Fruit fly (Drosophila melanogaster) whole organism, wandering third instar larva: ENCODE measurements around the gene CG3557.

Experiments
- CG9705 ChIP-seq: fragments of 200-800 bp; sonication (Bioruptor generic); optimal IDR thresholded peaks from 2 replicates; lab custom pipeline; 2018; ENCODE audit warnings: missing biosample characterization, mild to moderate bottlenecking, missing genetic modification characterization
- GATAd ChIP-seq: sonication (Bioruptor generic); optimal IDR thresholded peaks from 2 replicates; lab custom pipeline; 2016; ENCODE audit warnings: missing biosample characterization, missing genetic modification characterization
- Hr78 ChIP-seq: fragments of >200 bp; optimal IDR thresholded peaks from 2 replicates; lab custom pipeline; 2017; ENCODE audit warnings: missing biosample characterization, missing genetic modification characterization
- Myc ChIP-seq: fragments of >200 bp; optimal IDR thresholded peaks from 2 replicates; lab custom pipeline; 2017
- N ChIP-seq: fragments of >200 bp; optimal IDR thresholded peaks from 2 replicates; lab custom pipeline; 2018; ENCODE audit warnings: missing biosample characterization, missing external identifiers, missing genetic modification characterization
- OdsH ChIP-seq: fragments of 200-800 bp; sonication (Bioruptor generic); optimal IDR thresholded peaks from 2 replicates; lab custom pipeline; 2016; ENCODE audit warnings: missing biosample characterization, mild to moderate bottlenecking, missing genetic modification characterization
- Rel ChIP-seq, 2 experiments: fragments of 200-800 bp; sonication (Bioruptor generic) in 1 of 2; optimal IDR thresholded peaks; 2 replicates in 1 of 2; 3 replicates in 1 of 2; lab custom pipeline; 2016 to 2019; ENCODE audit warnings: mild to moderate bottlenecking in 2 of 2, missing biosample characterization in 2 of 2, missing genetic modification characterization in 2 of 2, moderate library complexity in 1 of 2
- ey ChIP-seq: fragments of 200-800 bp; sonication (Bioruptor generic); optimal IDR thresholded peaks from 2 replicates; lab custom pipeline; 2016; ENCODE audit warnings: missing biosample characterization, missing genetic modification characterization
- h ChIP-seq: fragments of 200-800 bp; sonication (Bioruptor generic); optimal IDR thresholded peaks from 3 replicates; lab custom pipeline; 2016; ENCODE audit warnings: missing biosample characterization, mild to moderate bottlenecking, missing genetic modification characterization
- lola ChIP-seq: fragments of >200 bp; optimal IDR thresholded peaks from 2 replicates; lab custom pipeline; 2017; ENCODE audit warnings: missing biosample characterization, missing genetic modification characterization
- pan ChIP-seq: fragments of >200 bp; optimal IDR thresholded peaks from 2 replicates; lab custom pipeline; 2017
- psq ChIP-seq: fragments of 200-800 bp; sonication (Bioruptor generic); optimal IDR thresholded peaks from 3 replicates; lab custom pipeline; 2017; ENCODE audit warnings: missing biosample characterization, mild to moderate bottlenecking, missing genetic modification characterization, moderate library complexity
- tai ChIP-seq: sonication (Bioruptor generic); optimal IDR thresholded peaks from 2 replicates; lab custom pipeline; 2016; ENCODE audit warnings: missing biosample characterization, missing genetic modification characterization

- TF ChIP-seq lola (GFP tag; lab: Kevin White, UChicago), result no peak
- no peak for TF ChIP-seq Hr78 (GFP tag; lab: Kevin White, UChicago)
- no peak for TF ChIP-seq Myc (lab: Kevin White, UChicago)
- peak; percentile 25 for TF ChIP-seq h (GFP tag; lab: Kevin White, UChicago)
- TF ChIP-seq N, result no peak
- no peak for TF ChIP-seq ey
- TF ChIP-seq OdsH (GFP tag; lab: Kevin White, UChicago), result no peak
- no peak for TF ChIP-seq Rel (GFP tag; optimal IDR thresholded peaks at IDR 0.05; lab: Kevin White, UChicago)
- TF ChIP-seq Rel (tag; optimal IDR thresholded peaks at IDR 0.05; lab: Kevin White, UChicago), result no peak
- TF ChIP-seq CG9705, result no peak
- TF ChIP-seq pan (lab: Kevin White, UChicago), result no peak
- TF ChIP-seq psq (GFP tag; lab: Kevin White, UChicago), result no peak
- TF ChIP-seq GATAd (GFP tag; lab: Kevin White, UChicago), result no peak
- no peak for TF ChIP-seq tai
These were observed 41.0 kb upstream of the CG3557 start for dm6 chr2L:2426444-2427188.
